3 worm cellular contexts compared by ENCODE assay signal in the genomic region with DNA sequence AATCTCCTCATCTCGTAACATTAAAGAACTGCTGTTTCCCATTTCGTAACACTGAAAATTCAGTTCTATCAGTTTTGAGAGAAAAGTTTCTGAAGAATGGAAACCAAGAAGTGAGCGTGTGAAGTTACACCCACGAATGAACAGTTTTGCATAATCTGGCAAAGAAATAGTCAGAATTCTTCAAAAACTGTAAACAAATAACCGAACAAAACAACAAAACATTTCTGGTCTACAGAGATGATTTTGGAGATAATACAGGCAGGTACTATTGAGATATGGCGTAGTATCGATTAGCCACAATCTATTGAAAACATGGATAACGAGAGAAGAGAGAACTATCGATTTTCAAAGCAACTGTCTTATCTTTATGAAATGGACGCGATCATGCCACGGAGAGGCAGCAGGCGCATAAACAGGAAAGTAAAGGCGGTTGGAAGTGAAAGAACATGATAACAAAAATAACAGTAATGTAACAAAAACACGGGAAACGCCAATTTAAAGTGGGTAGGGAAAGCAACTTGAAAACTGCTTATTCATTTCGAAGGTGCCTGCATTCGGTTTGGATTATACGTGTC.
A peak's percentile ranks its signal among the peaks of the same experiment; 100 is the strongest.
TF ChIP-seq lines count a peak whose summit lies in the region.

A gene (minus strand): TSS at position 51 of the 575 bp plus-strand sequence.

TF ChIP-seq in whole organism, L1 larva, 84 proteins besides CTCF, POLR2A, EP300 and RAD21 (continued from another document):
- TF ChIP-seq lin-14 (GFP tag; optimal IDR thresholded peaks at IDR 0.05; lab: Kevin White, UChicago) (peak; percentile 38), ceh-63 (GFP tag; optimal IDR thresholded peaks at IDR 0.05; lab: Kevin White, UChicago) (no peak), C04F5.9 (tag; optimal IDR thresholded peaks at IDR 0.05; lab: Kevin White, UChicago) (no peak), nhr-47 (tag; optimal IDR thresholded peaks at IDR 0.05; lab: Kevin White, UChicago) (no peak), isw-1 (GFP tag; IDR thresholded peaks at IDR 0.05; lab: Robert Waterston, UW) (no peak), nhr-20 (tag; optimal IDR thresholded peaks at IDR 0.05; lab: Kevin White, UChicago) (peak; percentile 11), grh-1 (GFP tag; IDR thresholded peaks at IDR 0.05; lab: Robert Waterston, UW) (no peak), snu-23 (GFP tag; optimal IDR thresholded peaks at IDR 0.05; lab: Kevin White, UChicago) (peak; percentile 29), egl-27 (tag; optimal IDR thresholded peaks at IDR 0.05; lab: Kevin White, UChicago) (no peak), swsn-7 (tag; optimal IDR thresholded peaks at IDR 0.05; lab: Kevin White, UChicago) (no peak), mep-1 (tag; optimal IDR thresholded peaks at IDR 0.05; lab: Kevin White, UChicago) (peak; percentile 20), tbx-2 (tag; optimal IDR thresholded peaks at IDR 0.05; lab: Kevin White, UChicago) (no peak), fos-1 (tag; optimal IDR thresholded peaks at IDR 0.05; lab: Kevin White, UChicago) (no peak), unc-62 (GFP tag; optimal IDR thresholded peaks at IDR 0.05; lab: Kevin White, UChicago) (no peak), lin-35 (GFP tag; optimal IDR thresholded peaks at IDR 0.05; lab: Kevin White, UChicago) (peak in 1 of 2 experiments; percentile 58)

TF ChIP-seq in whole organism, L3 larva, 47 proteins besides CTCF, POLR2A, EP300 and RAD21 (continued from another document):
- TF ChIP-seq tbx-2 (tag; optimal IDR thresholded peaks at IDR 0.05; lab: Kevin White, UChicago) = no peak
- TF ChIP-seq nfya-1 (tag; optimal IDR thresholded peaks at IDR 0.05; lab: Kevin White, UChicago; ENCODE audit: insufficient read depth) = no peak
- TF ChIP-seq nhr-67 (tag; optimal IDR thresholded peaks at IDR 0.05; lab: Kevin White, UChicago) = no peak
- no peak for TF ChIP-seq mml-1 (tag; optimal IDR thresholded peaks at IDR 0.05; lab: Kevin White, UChicago)
- TF ChIP-seq ceh-28 (tag; optimal IDR thresholded peaks at IDR 0.05; lab: Kevin White, UChicago) = peak; percentile 86
TF ChIP-seq in whole organism, L3 larva: peak in this region for 7.

TF ChIP-seq in whole organism, L4 larva, 104 proteins besides CTCF, POLR2A, EP300 and RAD21 (continued from another document):
- TF ChIP-seq hlh-30 (tag; optimal IDR thresholded peaks at IDR 0.05; lab: Kevin White, UChicago; ENCODE audit: insufficient read depth) = peak; percentile 39
- TF ChIP-seq dmd-6 (GFP tag; IDR thresholded peaks at IDR 0.05; lab: Robert Waterston, UW) = peak; percentile 33; the same call in 1 of the 2 replicates
- TF ChIP-seq nhr-237 (tag; optimal IDR thresholded peaks at IDR 0.05; lab: Kevin White, UChicago) = no peak
- 0 out of 2 replicates have a peak, but pooled peaks have one; percentile 42 for TF ChIP-seq lin-1 (GFP tag; IDR thresholded peaks at IDR 0.05; lab: Robert Waterston, UW)
- TF ChIP-seq nhr-25 (tag; optimal IDR thresholded peaks at IDR 0.05; lab: Kevin White, UChicago; ENCODE audit: borderline replicate concordance, insufficient read depth) = peak; percentile 23
- TF ChIP-seq lsy-2 (tag; optimal IDR thresholded peaks at IDR 0.05; lab: Kevin White, UChicago) = peak in 1 of 2 experiments; percentile 23
